Worm (Caenorhabditis elegans) whole organism, L1 larva: ENCODE measurements around the gene catp-8.

Experiments used
- C34B4.2 ChIP-seq: sonication (generic microtip); optimal IDR thresholded peaks from 2 replicates; lab custom pipeline; 2017; ENCODE audit warnings: mild to moderate bottlenecking, missing genetic modification characterization, missing compliant biosample characterization
- F16B12.6 ChIP-seq: fragments of 150-350 bp; optimal IDR thresholded peaks from 2 replicates; lab custom pipeline; 2014; ENCODE audit warnings: missing biosample characterization, missing genetic modification characterization
- alr-1 ChIP-seq: fragments of 200-800 bp; sonication (Bioruptor generic); optimal IDR thresholded peaks from 2 replicates; lab custom pipeline; 2018; ENCODE audit warnings: borderline replicate concordance, mild to moderate bottlenecking, missing genetic modification characterization, missing compliant biosample characterization
- blmp-1 ChIP-seq: fragments of 150-350 bp; optimal IDR thresholded peaks from 2 replicates; lab custom pipeline; 2014; ENCODE audit warnings: missing biosample characterization, missing genetic modification characterization
- ceh-63 ChIP-seq: fragments of 200-800 bp; sonication (Bioruptor generic); optimal IDR thresholded peaks from 2 replicates; lab custom pipeline; 2018; ENCODE audit warnings: mild to moderate bottlenecking, missing genetic modification characterization, missing compliant biosample characterization
- ceh-82 ChIP-seq, 3 experiments: fragments of 150-350 bp in 1 of 3; sonication (generic microtip) in 2 of 3; optimal IDR thresholded peaks; 2 replicates each; lab custom pipeline; 2014 to 2017; ENCODE audit warnings: missing biosample characterization in 3 of 3, missing genetic modification characterization in 3 of 3
- ceh-88 ChIP-seq: fragments of 200-800 bp; sonication (Bioruptor generic); IDR thresholded peaks from 2 replicates; pipeline ENCODE4 v1.3.6; 2022; ENCODE audit warnings: missing genetic modification characterization, missing compliant biosample characterization
- dpl-1 ChIP-seq, 3 experiments: fragments of 150-350 bp in 2 of 3; sonication (generic microtip) in 1 of 3; optimal IDR thresholded peaks; 2 replicates each; lab custom pipeline; 2014 to 2017; ENCODE audit warnings: missing biosample characterization in 3 of 3, missing genetic modification characterization in 3 of 3, missing genetic modification reagents in 3 of 3
- dsc-1 ChIP-seq: sonication (generic microtip); optimal IDR thresholded peaks from 2 replicates; lab custom pipeline; 2016; ENCODE audit warnings: mild to moderate bottlenecking, missing genetic modification characterization, missing compliant biosample characterization
- efl-1 ChIP-seq, 4 experiments: fragments of 150-350 bp; optimal IDR thresholded peaks in 3 of 4; peaks in 1 of 4; 1 replicate in 1 of 4; 2 replicates in 3 of 4; lab custom pipeline; 2014; ENCODE audit warnings: missing biosample characterization in 2 of 4, missing genetic modification characterization in 2 of 4, missing genetic modification reagents in 2 of 4
- efl-3 ChIP-seq: fragments of 200-800 bp; sonication (Bioruptor generic); optimal IDR thresholded peaks from 2 replicates; lab custom pipeline; 2018; ENCODE audit warnings: mild to moderate bottlenecking, missing genetic modification characterization, missing compliant biosample characterization
- egl-13 ChIP-seq: sonication (generic microtip); optimal IDR thresholded peaks from 2 replicates; lab custom pipeline; 2016; ENCODE audit warnings: missing genotype, missing genetic modification reagents, missing genetic modification characterization, missing compliant biosample characterization
- egl-27 ChIP-seq, 2 experiments: fragments of 150-350 bp in 1 of 2; sonication (generic microtip); optimal IDR thresholded peaks; 3 replicates each; lab custom pipeline; 2017 to 2018; ENCODE audit warnings: missing biosample characterization in 2 of 2, missing genetic modification characterization in 2 of 2, missing genetic modification reagents in 2 of 2
- elt-2 ChIP-seq: sonication (generic microtip); optimal IDR thresholded peaks from 2 replicates; lab custom pipeline; 2016; ENCODE audit warnings: missing genetic modification characterization, mild to moderate bottlenecking, inconsistent platforms, missing compliant biosample characterization, missing genetic modification reagents
- elt-3 ChIP-seq, 6 experiments: fragments of 150-350 bp in 1 of 6; sonication (generic microtip); optimal IDR thresholded peaks; 2 replicates each; lab custom pipeline; 2017 to 2018; ENCODE audit warnings: missing biosample characterization in 6 of 6, missing genetic modification characterization in 6 of 6, inconsistent platforms in 1 of 6
- ets-5 ChIP-seq: fragments of 200-800 bp; sonication (Bioruptor generic); IDR thresholded peaks from 2 replicates; pipeline ENCODE4 v1.3.6; 2022; ENCODE audit warnings: missing genetic modification characterization, missing compliant biosample characterization
- fkh-10 ChIP-seq: sonication (generic microtip); optimal IDR thresholded peaks from 2 replicates; lab custom pipeline; 2017; ENCODE audit warnings: missing biosample characterization, missing genetic modification reagents, missing genetic modification characterization
- grh-1 ChIP-seq: fragments of 200-800 bp; sonication (Bioruptor generic); IDR thresholded peaks from 2 replicates; pipeline ENCODE4 v1.3.6; 2022; ENCODE audit warnings: missing genetic modification reagents, missing genetic modification characterization, missing compliant biosample characterization
- hlh-4 ChIP-seq: sonication (generic microtip); optimal IDR thresholded peaks from 2 replicates; lab custom pipeline; 2016; ENCODE audit warnings: mild to moderate bottlenecking, missing genetic modification characterization, missing compliant biosample characterization
- isw-1 ChIP-seq: fragments of 200-800 bp; sonication (Bioruptor generic); IDR thresholded peaks from 2 replicates; pipeline ENCODE4 v1.3.6; 2022; ENCODE audit warnings: missing genetic modification characterization, missing compliant biosample characterization
- lin-13 ChIP-seq: fragments of 150-350 bp; optimal IDR thresholded peaks from 2 replicates; lab custom pipeline; 2014; ENCODE audit warnings: missing biosample characterization, missing genetic modification reagents, missing genetic modification characterization
- lin-14 ChIP-seq: fragments of 200-800 bp; sonication (Bioruptor generic); optimal IDR thresholded peaks from 2 replicates; lab custom pipeline; 2018; ENCODE audit warnings: mild to moderate bottlenecking, missing genetic modification characterization, moderate library complexity, missing compliant biosample characterization
- lin-15B ChIP-seq: fragments of 150-350 bp; sonication (generic microtip); optimal IDR thresholded peaks from 3 replicates; lab custom pipeline; 2014; ENCODE audit warnings: missing biosample characterization, missing genetic modification characterization
- lin-35 ChIP-seq, 2 experiments: fragments of 150-350 bp; optimal IDR thresholded peaks; 2 replicates each; lab custom pipeline; 2014; ENCODE audit warnings: missing biosample characterization in 2 of 2, missing genetic modification characterization in 2 of 2, missing genetic modification reagents in 2 of 2
- lin-39 ChIP-seq: fragments of 150-350 bp; optimal IDR thresholded peaks from 2 replicates; lab custom pipeline; 2014; ENCODE audit warnings: missing biosample characterization, missing genetic modification reagents, missing genetic modification characterization
- lsy-2 ChIP-seq, 2 experiments: fragments of 150-350 bp; optimal IDR thresholded peaks; 2 replicates each; lab custom pipeline; 2014; ENCODE audit warnings: missing biosample characterization in 2 of 2, missing genetic modification characterization in 2 of 2
- mdl-1 ChIP-seq, 2 experiments: fragments of 150-350 bp; optimal IDR thresholded peaks; 2 replicates each; lab custom pipeline; 2014 to 2017; ENCODE audit warnings: missing biosample characterization in 2 of 2, missing genetic modification characterization in 2 of 2, inconsistent platforms in 1 of 2
- mep-1 ChIP-seq: fragments of 150-350 bp; optimal IDR thresholded peaks from 2 replicates; lab custom pipeline; 2014; ENCODE audit warnings: missing biosample characterization, missing genetic modification characterization
- nhr-19 ChIP-seq: fragments of 200-800 bp; sonication (Bioruptor generic); conservative IDR thresholded peaks from 2 replicates; pipeline ENCODE4 v1.3.6; 2022; ENCODE audit warnings: missing genetic modification characterization, missing compliant biosample characterization
- nhr-20 ChIP-seq: sonication (generic microtip); optimal IDR thresholded peaks from 2 replicates; lab custom pipeline; 2016; ENCODE audit warnings: mild to moderate bottlenecking, missing genetic modification characterization, missing compliant biosample characterization
- nhr-47 ChIP-seq: sonication (generic microtip); optimal IDR thresholded peaks from 2 replicates; lab custom pipeline; 2016; ENCODE audit warnings: mild to moderate bottlenecking, missing genetic modification characterization, moderate library complexity, missing compliant biosample characterization
- nhr-71 ChIP-seq: sonication (generic microtip); optimal IDR thresholded peaks from 2 replicates; lab custom pipeline; 2016; ENCODE audit warnings: mild to moderate bottlenecking, missing genetic modification characterization, moderate library complexity, missing compliant biosample characterization
- nhr-77 ChIP-seq: fragments of 150-350 bp; optimal IDR thresholded peaks from 2 replicates; lab custom pipeline; 2014; ENCODE audit warnings: missing biosample characterization, missing genetic modification characterization
- nhr-84 ChIP-seq: sonication (generic microtip); optimal IDR thresholded peaks from 2 replicates; lab custom pipeline; 2017; ENCODE audit warnings: missing biosample characterization, missing genetic modification characterization
- nhr-85 ChIP-seq: sonication (generic microtip); peaks from one replicate; lab custom pipeline; 2016; ENCODE audit warnings: missing genetic modification characterization, inconsistent platforms, missing compliant biosample characterization
- nhr-90 ChIP-seq: sonication (generic microtip); optimal IDR thresholded peaks from 2 replicates; lab custom pipeline; 2016; ENCODE audit warnings: mild to moderate bottlenecking, missing genetic modification characterization, missing compliant biosample characterization; ENCODE audit not compliant: poor library complexity
- pqm-1 ChIP-seq: sonication (generic microtip); optimal IDR thresholded peaks from 3 replicates; lab custom pipeline; 2017; ENCODE audit warnings: missing biosample characterization, missing genetic modification characterization
- skn-1 ChIP-seq: fragments of 150-350 bp; optimal IDR thresholded peaks from 2 replicates; lab custom pipeline; 2014; ENCODE audit warnings: missing biosample characterization, missing genetic modification characterization
- snpc-4 ChIP-seq: fragments of 150-350 bp; optimal IDR thresholded peaks from 2 replicates; lab custom pipeline; 2014; ENCODE audit warnings: missing biosample characterization, missing genetic modification characterization
- snu-23 ChIP-seq: sonication (generic microtip); optimal IDR thresholded peaks from 2 replicates; lab custom pipeline; 2016; ENCODE audit warnings: missing genetic modification characterization, missing compliant biosample characterization
- sox-4 ChIP-seq: sonication (generic microtip); optimal IDR thresholded peaks from 2 replicates; lab custom pipeline; 2016; ENCODE audit warnings: missing genetic modification characterization, missing compliant biosample characterization
- sptf-1 ChIP-seq: fragments of 150-350 bp; optimal IDR thresholded peaks from 2 replicates; lab custom pipeline; 2014; ENCODE audit warnings: missing biosample characterization, missing genetic modification characterization
- tbx-2 ChIP-seq: sonication (generic microtip); optimal IDR thresholded peaks from 2 replicates; lab custom pipeline; 2016; ENCODE audit warnings: missing genetic modification characterization, missing compliant biosample characterization
- tlp-1 ChIP-seq: fragments of 150-350 bp; optimal IDR thresholded peaks from 2 replicates; lab custom pipeline; 2014; ENCODE audit warnings: missing biosample characterization, missing genetic modification characterization
- unc-30 ChIP-seq: sonication (generic microtip); optimal IDR thresholded peaks from 2 replicates; lab custom pipeline; 2017; ENCODE audit warnings: missing biosample characterization, missing genetic modification characterization
- unc-62 ChIP-seq: fragments of 150-350 bp; optimal IDR thresholded peaks from 2 replicates; lab custom pipeline; 2014; ENCODE audit warnings: missing biosample characterization, missing genetic modification reagents, missing genetic modification characterization

Gene catp-8

DNA sequence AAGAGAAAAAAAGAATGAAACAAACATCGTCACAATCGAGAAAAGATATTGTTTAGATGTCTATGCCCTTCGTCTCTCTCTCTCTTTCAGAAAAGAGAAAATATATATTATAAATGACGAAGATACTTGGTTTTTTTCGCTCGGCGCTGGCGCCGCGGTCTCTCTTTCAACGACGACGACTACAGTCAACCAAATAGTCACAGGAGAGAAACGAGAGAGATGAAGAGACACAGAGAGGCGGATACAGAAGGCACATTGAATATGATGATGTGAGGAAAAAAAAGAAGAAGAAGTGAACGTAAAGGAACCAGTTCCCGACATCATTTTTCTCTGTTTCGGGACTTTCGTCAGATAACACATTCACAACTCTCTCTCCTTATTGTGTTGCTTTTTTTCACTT, 12.4 kb upstream of the catp-8 start:
- TF ChIP-seq dpl-1 (GFP tag; optimal IDR thresholded peaks at IDR 0.05; lab: Kevin White, UChicago) = peak in 1 of 3 experiments; percentile 3
- peak in 1 of 2 experiments; percentile 0 for TF ChIP-seq efl-1 (optimal IDR thresholded peaks at IDR 0.05; lab: Kevin White, UChicago)
- TF ChIP-seq efl-1 (GFP tag; optimal IDR thresholded peaks at IDR 0.05 in 1 of 2; lab: Kevin White, UChicago) = peak in 1 of 2 experiments; percentile 35
- TF ChIP-seq tlp-1 (tag; lab: Kevin White, UChicago) = no peak
- peak; percentile 33 for TF ChIP-seq nhr-47 (tag; lab: Kevin White, UChicago)
- TF ChIP-seq nhr-85 (tag; lab: Kevin White, UChicago) = peak; percentile 98
- TF ChIP-seq ets-5 (GFP tag; lab: Robert Waterston, UW) = no peak
- TF ChIP-seq elt-3 (tag; optimal IDR thresholded peaks at IDR 0.05; lab: Kevin White, UChicago) = peak in 3 of 6 experiments; percentile 11 to 74 (median 67)
- TF ChIP-seq lin-14 = peak; percentile 85
- no peak for TF ChIP-seq fkh-10 (GFP tag; lab: Kevin White, UChicago)
- peak; percentile 94 for TF ChIP-seq blmp-1
- no peak for TF ChIP-seq sptf-1 (tag; lab: Kevin White, UChicago)
- peak; percentile 36; the same call in 1 of the 2 replicates for TF ChIP-seq nhr-19 (GFP tag; lab: Robert Waterston, UW)
- no peak for TF ChIP-seq snpc-4 (tag; lab: Kevin White, UChicago)
- TF ChIP-seq nhr-90 (tag; lab: Kevin White, UChicago) = peak; percentile 69
- TF ChIP-seq nhr-71 (tag; lab: Kevin White, UChicago) = peak; percentile 74
- TF ChIP-seq nhr-20 = peak; percentile 83
- TF ChIP-seq tbx-2 (tag; lab: Kevin White, UChicago) = peak; percentile 25
- TF ChIP-seq ceh-63 = no peak
- peak; percentile 60 for TF ChIP-seq snu-23 (GFP tag; lab: Kevin White, UChicago)
- peak; percentile 46; the same call in 1 of the 2 replicates for TF ChIP-seq grh-1
- TF ChIP-seq lsy-2 (tag; optimal IDR thresholded peaks at IDR 0.05; lab: Kevin White, UChicago) = peak in 1 of 2 experiments; percentile 60
- no peak for TF ChIP-seq skn-1 (tag; lab: Kevin White, UChicago)
- TF ChIP-seq mep-1 = peak; percentile 33
- peak; percentile 9 to 54 for TF ChIP-seq lin-35 (GFP tag; optimal IDR thresholded peaks at IDR 0.05; lab: Kevin White, UChicago)

DNA sequence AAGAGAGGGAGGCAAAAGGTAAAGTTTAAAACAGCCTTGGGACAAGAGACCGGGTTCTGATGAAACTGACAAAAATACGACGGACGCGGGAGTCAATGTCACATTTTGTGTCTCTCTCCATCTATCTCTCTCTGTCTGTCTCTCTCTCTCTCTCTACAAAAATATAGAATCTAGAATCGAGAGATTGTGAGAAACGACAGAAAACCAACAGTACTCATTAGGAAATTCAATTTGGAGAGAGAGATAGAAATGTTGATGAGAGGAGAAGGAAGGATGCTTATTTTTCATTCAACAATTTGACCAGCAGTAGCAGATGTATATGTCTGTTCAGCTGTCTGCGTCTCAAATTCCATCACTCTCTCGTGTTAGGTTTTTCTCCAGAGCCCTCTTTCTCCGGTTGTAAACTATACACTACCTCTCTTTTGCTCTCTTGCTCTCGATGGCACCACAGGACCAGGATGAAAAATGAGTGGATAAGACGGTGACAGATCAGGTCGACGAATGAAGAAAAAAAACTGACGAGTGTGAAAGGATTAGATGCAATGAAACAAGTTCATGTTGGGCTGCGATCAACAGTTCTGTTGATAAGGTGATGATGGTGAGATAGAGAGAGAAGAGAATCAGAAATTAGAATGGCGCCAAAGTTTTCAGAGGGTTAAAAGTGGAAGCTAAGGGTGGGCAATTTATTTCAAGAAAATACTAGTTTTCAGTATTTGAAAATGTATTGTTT, 10.7 kb upstream of the catp-8 start:
- TF ChIP-seq fkh-10 (GFP tag; lab: Kevin White, UChicago) (no peak), efl-1 (optimal IDR thresholded peaks at IDR 0.05; lab: Kevin White, UChicago) (peak; percentile 28 to 33), efl-1 (GFP tag; optimal IDR thresholded peaks at IDR 0.05 in 1 of 2; lab: Kevin White, UChicago) (peak in 1 of 2 experiments; percentile 87), snu-23 (GFP tag; lab: Kevin White, UChicago) (peak; percentile 84), mdl-1 (tag; optimal IDR thresholded peaks at IDR 0.05; lab: Kevin White, UChicago) (no peak), lin-35 (GFP tag; optimal IDR thresholded peaks at IDR 0.05; lab: Kevin White, UChicago) (peak; percentile 17 to 65), ceh-88 (GFP tag; lab: Robert Waterston, UW) (no peak), ceh-82 (tag; optimal IDR thresholded peaks at IDR 0.05; lab: Kevin White, UChicago) (no peak), isw-1 (GFP tag; lab: Robert Waterston, UW) (no peak), nhr-77 (tag; lab: Kevin White, UChicago) (no peak), efl-3 (peak; percentile 3), egl-27 (tag; optimal IDR thresholded peaks at IDR 0.05; lab: Kevin White, UChicago) (no peak), alr-1 (tag; lab: Kevin White, UChicago) (no peak), egl-13 (tag; lab: Kevin White, UChicago) (no peak), nhr-84 (tag; lab: Kevin White, UChicago) (no peak), pqm-1 (tag; lab: Kevin White, UChicago) (no peak), lin-15B (tag; lab: Kevin White, UChicago) (no peak), hlh-4 (tag; lab: Kevin White, UChicago) (no peak), lin-39 (tag; lab: Kevin White, UChicago) (no peak), nhr-71 (tag; lab: Kevin White, UChicago) (peak; percentile 83), nhr-47 (tag; lab: Kevin White, UChicago) (peak; percentile 53), F16B12.6 (no peak), sox-4 (no peak), dpl-1 (GFP tag; optimal IDR thresholded peaks at IDR 0.05; lab: Kevin White, UChicago) (peak in 2 of 3 experiments; percentile 15 to 18), dsc-1 (tag; lab: Kevin White, UChicago) (peak; percentile 22), tlp-1 (tag; lab: Kevin White, UChicago) (no peak), unc-30 (tag; lab: Kevin White, UChicago) (no peak), lsy-2 (tag; optimal IDR thresholded peaks at IDR 0.05; lab: Kevin White, UChicago) (peak; percentile 26 to 69), elt-2 (tag; lab: Kevin White, UChicago) (no peak), ceh-63 (no peak), unc-62 (GFP tag; lab: Kevin White, UChicago) (no peak), ets-5 (GFP tag; lab: Robert Waterston, UW) (no peak), C34B4.2 (tag; lab: Kevin White, UChicago) (no peak), grh-1 (peak; percentile 51; the same call in 1 of the 2 replicates), lin-14 (peak; percentile 90), lin-13 (GFP tag; lab: Kevin White, UChicago) (peak; percentile 36)
